Worm (Caenorhabditis elegans) whole organism, young adult: Measurements from ENCODE around the gene msp-63.

ENCODE experiments used
- F39B2.1 ChIP-seq: fragments of 200-800 bp; sonication (Bioruptor generic); IDR thresholded peaks from 2 replicates; pipeline ENCODE4 v1.3.6; 2022; ENCODE audit warnings: missing genetic modification reagents, missing genetic modification characterization, missing compliant biosample characterization
- F57A8.1 ChIP-seq: fragments of 200-800 bp; sonication (Bioruptor generic); optimal IDR thresholded peaks from 2 replicates; lab custom pipeline; 2018; ENCODE audit warnings: mild to moderate bottlenecking, missing genetic modification characterization, moderate library complexity, missing compliant biosample characterization
- ama-1 ChIP-seq, 3 experiments: fragments of 150-350 bp in 1 of 3; sonication (generic microtip) in 2 of 3; optimal IDR thresholded peaks; 2 replicates each; lab custom pipeline; 2014 to 2018; ENCODE audit warnings: missing biosample characterization in 2 of 3, missing genetic modification characterization in 2 of 3, missing genetic modification reagents in 2 of 3
- ceh-79 ChIP-seq: sonication (generic microtip); optimal IDR thresholded peaks from 2 replicates; lab custom pipeline; 2017; ENCODE audit warnings: mild to moderate bottlenecking, missing genetic modification characterization, missing compliant biosample characterization
- dox-1 ChIP-seq: fragments of 200-800 bp; sonication (Bioruptor generic); IDR thresholded peaks from 2 replicates; pipeline ENCODE4 v1.3.6; 2022; ENCODE audit warnings: missing genetic modification reagents, missing genetic modification characterization, missing compliant biosample characterization
- snpc-1.3 ChIP-seq: sonication (generic microtip); optimal IDR thresholded peaks from 2 replicates; lab custom pipeline; 2017; ENCODE audit warnings: missing genetic modification characterization, mild to moderate bottlenecking, missing compliant biosample characterization, antibody characterized with exemption, moderate library complexity, missing genotype, missing genetic modification reagents; ENCODE audit not compliant: insufficient read depth
- unc-130 ChIP-seq: sonication (generic microtip); optimal IDR thresholded peaks from 2 replicates; lab custom pipeline; 2016; ENCODE audit warnings: missing genetic modification reagents, missing genetic modification characterization, missing compliant biosample characterization
- ztf-22 ChIP-seq: fragments of 200-800 bp; sonication (Bioruptor generic); optimal IDR thresholded peaks from 2 replicates; lab custom pipeline; 2018; ENCODE audit warnings: mild to moderate bottlenecking, missing genetic modification characterization, moderate library complexity, missing compliant biosample characterization

DNA sequence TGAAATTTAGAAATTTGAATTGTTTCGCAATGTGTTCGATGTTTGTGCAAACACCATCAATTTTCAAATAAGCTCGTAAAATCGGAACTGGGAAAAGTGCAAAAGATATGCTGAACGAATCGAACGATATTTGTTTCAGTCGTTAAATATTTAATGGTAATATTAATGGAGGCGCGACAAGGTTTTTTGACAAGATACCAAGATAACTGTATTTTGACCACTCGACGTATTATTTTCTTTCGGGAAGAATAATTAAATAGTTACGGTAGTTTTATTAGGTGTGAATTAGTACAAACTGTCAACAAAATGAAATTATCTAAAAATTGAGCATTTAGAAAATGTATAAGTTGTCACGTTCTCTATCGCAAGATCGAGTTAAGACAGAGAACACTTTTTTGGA is 7.0 kb upstream of the msp-63 start:
- TF ChIP-seq F39B2.1 (GFP tag; lab: Robert Waterston, UW), result no peak
- no peak for TF ChIP-seq F57A8.1 (GFP tag; lab: Kevin White, UChicago)
- no peak for TF ChIP-seq unc-130 (GFP tag; lab: Kevin White, UChicago)
- no peak for TF ChIP-seq ama-1 (optimal IDR thresholded peaks at IDR 0.05; lab: Kevin White, UChicago)
- TF ChIP-seq ama-1 (GFP tag; optimal IDR thresholded peaks at IDR 0.05; lab: Kevin White, UChicago), result no peak
- TF ChIP-seq dox-1 (GFP tag; lab: Robert Waterston, UW), result no peak
- no peak for TF ChIP-seq snpc-1.3 (tag; lab: Kevin White, UChicago)
- TF ChIP-seq ceh-79 (tag; lab: Kevin White, UChicago), result no peak
- TF ChIP-seq ztf-22 (GFP tag; lab: Kevin White, UChicago), result no peak
